Worm (Caenorhabditis elegans): Measurements from ENCODE around the gene T07E3.2.

DNA sequence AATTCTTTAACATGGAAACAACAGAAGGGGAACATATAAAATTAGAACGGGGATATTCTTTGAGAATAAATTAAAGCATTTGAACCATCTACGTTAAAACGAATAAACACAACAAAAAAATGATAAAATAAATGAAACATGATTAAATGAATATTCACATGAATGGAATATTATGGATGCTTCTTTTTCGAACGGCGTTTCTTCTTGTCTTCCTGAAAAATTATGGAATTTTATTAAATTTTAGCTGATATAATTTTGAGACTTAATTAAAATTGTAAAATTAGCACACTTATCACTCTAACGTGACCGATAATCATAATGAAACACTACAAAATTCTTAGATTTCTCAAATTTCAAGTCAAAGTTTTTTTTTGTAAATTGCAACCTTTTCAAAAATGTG lies 5.9 kb upstream of the T07E3.2 start:
- TF ChIP-seq sea-1 (GFP tag; conservative IDR thresholded peaks at IDR 0.05), result no peak
- TF ChIP-seq tra-4 (tag; optimal IDR thresholded peaks at IDR 0.05), result no peak
- TF ChIP-seq F13C5.2 (tag; optimal IDR thresholded peaks at IDR 0.05), result no peak
- TF ChIP-seq pes-1 (GFP tag; IDR thresholded peaks at IDR 0.05), result no peak
- no peak for TF ChIP-seq hnd-1 (tag; optimal IDR thresholded peaks at IDR 0.05)
- TF ChIP-seq ama-1 (optimal IDR thresholded peaks at IDR 0.05), result no peak
- TF ChIP-seq flt-1 (GFP tag; IDR thresholded peaks at IDR 0.05), result no peak
